Worm (Caenorhabditis elegans) whole organism, L1 larva: ENCODE measurements around the gene W02G9.3.

ENCODE experiments used
- C04F5.9 ChIP-seq: sonication (generic microtip); optimal IDR thresholded peaks from 2 replicates; lab custom pipeline; 2016; ENCODE audit warnings: missing genetic modification characterization, missing compliant biosample characterization
- C34B4.2 ChIP-seq: sonication (generic microtip); optimal IDR thresholded peaks from 2 replicates; lab custom pipeline; 2017; ENCODE audit warnings: mild to moderate bottlenecking, missing genetic modification characterization, missing compliant biosample characterization
- Y116A8C.19 ChIP-seq: sonication (generic microtip); optimal IDR thresholded peaks from 2 replicates; lab custom pipeline; 2016; ENCODE audit warnings: missing compliant biosample characterization, missing genetic modification characterization, borderline replicate concordance
- aha-1 ChIP-seq: fragments of 150-350 bp; optimal IDR thresholded peaks from 2 replicates; lab custom pipeline; 2014; ENCODE audit warnings: missing biosample characterization, missing genetic modification characterization
- alr-1 ChIP-seq: fragments of 200-800 bp; sonication (Bioruptor generic); optimal IDR thresholded peaks from 2 replicates; lab custom pipeline; 2018; ENCODE audit warnings: borderline replicate concordance, mild to moderate bottlenecking, missing genetic modification characterization, missing compliant biosample characterization
- aly-2 ChIP-seq: fragments of 150-350 bp; optimal IDR thresholded peaks from 2 replicates; lab custom pipeline; 2014; ENCODE audit warnings: missing biosample characterization, missing genetic modification characterization
- ama-1 ChIP-seq: fragments of 150-350 bp; optimal IDR thresholded peaks from 2 replicates; lab custom pipeline; 2014
- blmp-1 ChIP-seq: fragments of 150-350 bp; optimal IDR thresholded peaks from 2 replicates; lab custom pipeline; 2014; ENCODE audit warnings: missing biosample characterization, missing genetic modification characterization
- ceh-90 ChIP-seq: sonication (generic microtip); optimal IDR thresholded peaks from 2 replicates; lab custom pipeline; 2016; ENCODE audit warnings: missing genetic modification characterization, missing compliant biosample characterization
- ces-1 ChIP-seq: fragments of 150-350 bp; optimal IDR thresholded peaks from 2 replicates; lab custom pipeline; 2014; ENCODE audit warnings: missing biosample characterization, missing genetic modification reagents, missing genetic modification characterization
- dsc-1 ChIP-seq: sonication (generic microtip); optimal IDR thresholded peaks from 2 replicates; lab custom pipeline; 2016; ENCODE audit warnings: mild to moderate bottlenecking, missing genetic modification characterization, missing compliant biosample characterization
- efl-1 ChIP-seq, 4 experiments: fragments of 150-350 bp; optimal IDR thresholded peaks in 3 of 4; peaks in 1 of 4; 1 replicate in 1 of 4; 2 replicates in 3 of 4; lab custom pipeline; 2014; ENCODE audit warnings: missing biosample characterization in 2 of 4, missing genetic modification characterization in 2 of 4, missing genetic modification reagents in 2 of 4
- efl-3 ChIP-seq: fragments of 200-800 bp; sonication (Bioruptor generic); optimal IDR thresholded peaks from 2 replicates; lab custom pipeline; 2018; ENCODE audit warnings: mild to moderate bottlenecking, missing genetic modification characterization, missing compliant biosample characterization
- egl-13 ChIP-seq: sonication (generic microtip); optimal IDR thresholded peaks from 2 replicates; lab custom pipeline; 2016; ENCODE audit warnings: missing genotype, missing genetic modification reagents, missing genetic modification characterization, missing compliant biosample characterization
- egl-27 ChIP-seq, 2 experiments: fragments of 150-350 bp in 1 of 2; sonication (generic microtip); optimal IDR thresholded peaks; 3 replicates each; lab custom pipeline; 2017 to 2018; ENCODE audit warnings: missing biosample characterization in 2 of 2, missing genetic modification characterization in 2 of 2, missing genetic modification reagents in 2 of 2
- elt-2 ChIP-seq: sonication (generic microtip); optimal IDR thresholded peaks from 2 replicates; lab custom pipeline; 2016; ENCODE audit warnings: missing genetic modification characterization, mild to moderate bottlenecking, inconsistent platforms, missing compliant biosample characterization, missing genetic modification reagents
- elt-3 ChIP-seq, 6 experiments: fragments of 150-350 bp in 1 of 6; sonication (generic microtip); optimal IDR thresholded peaks; 2 replicates each; lab custom pipeline; 2017 to 2018; ENCODE audit warnings: missing biosample characterization in 6 of 6, missing genetic modification characterization in 6 of 6, inconsistent platforms in 1 of 6
- fkh-4 ChIP-seq: sonication (generic microtip); optimal IDR thresholded peaks from 2 replicates; lab custom pipeline; 2016; ENCODE audit warnings: missing compliant biosample characterization, missing genetic modification characterization, borderline replicate concordance
- fos-1 ChIP-seq: fragments of 150-350 bp; optimal IDR thresholded peaks from 2 replicates; lab custom pipeline; 2014; ENCODE audit warnings: missing biosample characterization, missing genetic modification characterization
- hlh-17 ChIP-seq: fragments of 200-800 bp; sonication (Bioruptor generic); optimal IDR thresholded peaks from 2 replicates; lab custom pipeline; 2018; ENCODE audit warnings: missing genetic modification characterization, mild to moderate bottlenecking, missing compliant biosample characterization, moderate library complexity, borderline replicate concordance
- hlh-4 ChIP-seq: sonication (generic microtip); optimal IDR thresholded peaks from 2 replicates; lab custom pipeline; 2016; ENCODE audit warnings: mild to moderate bottlenecking, missing genetic modification characterization, missing compliant biosample characterization
- irx-1 ChIP-seq: sonication (generic microtip); optimal IDR thresholded peaks from 2 replicates; lab custom pipeline; 2016; ENCODE audit warnings: missing genetic modification characterization, missing compliant biosample characterization
- lin-14 ChIP-seq: fragments of 200-800 bp; sonication (Bioruptor generic); optimal IDR thresholded peaks from 2 replicates; lab custom pipeline; 2018; ENCODE audit warnings: mild to moderate bottlenecking, missing genetic modification characterization, moderate library complexity, missing compliant biosample characterization
- lin-15B ChIP-seq: fragments of 150-350 bp; sonication (generic microtip); optimal IDR thresholded peaks from 3 replicates; lab custom pipeline; 2014; ENCODE audit warnings: missing biosample characterization, missing genetic modification characterization
- lin-35 ChIP-seq, 2 experiments: fragments of 150-350 bp; optimal IDR thresholded peaks; 2 replicates each; lab custom pipeline; 2014; ENCODE audit warnings: missing biosample characterization in 2 of 2, missing genetic modification characterization in 2 of 2, missing genetic modification reagents in 2 of 2
- lin-39 ChIP-seq: fragments of 150-350 bp; optimal IDR thresholded peaks from 2 replicates; lab custom pipeline; 2014; ENCODE audit warnings: missing biosample characterization, missing genetic modification reagents, missing genetic modification characterization
- lsy-2 ChIP-seq, 2 experiments: fragments of 150-350 bp; optimal IDR thresholded peaks; 2 replicates each; lab custom pipeline; 2014; ENCODE audit warnings: missing biosample characterization in 2 of 2, missing genetic modification characterization in 2 of 2
- mab-9 ChIP-seq: fragments of 200-800 bp; sonication (Bioruptor generic); IDR thresholded peaks from 2 replicates; pipeline ENCODE4 v1.3.6; 2022; ENCODE audit warnings: missing genetic modification reagents, missing genetic modification characterization, missing compliant biosample characterization
- mdl-1 ChIP-seq, 2 experiments: fragments of 150-350 bp; optimal IDR thresholded peaks; 2 replicates each; lab custom pipeline; 2014 to 2017; ENCODE audit warnings: missing biosample characterization in 2 of 2, missing genetic modification characterization in 2 of 2, inconsistent platforms in 1 of 2
- mef-2 ChIP-seq: fragments of 150-350 bp; optimal IDR thresholded peaks from 2 replicates; lab custom pipeline; 2014; ENCODE audit warnings: missing biosample characterization, missing genetic modification characterization
- mep-1 ChIP-seq: fragments of 150-350 bp; optimal IDR thresholded peaks from 2 replicates; lab custom pipeline; 2014; ENCODE audit warnings: missing biosample characterization, missing genetic modification characterization
- nhr-12 ChIP-seq: sonication (generic microtip); optimal IDR thresholded peaks from 2 replicates; lab custom pipeline; 2017; ENCODE audit warnings: missing biosample characterization, missing genetic modification characterization
- nhr-19 ChIP-seq: fragments of 200-800 bp; sonication (Bioruptor generic); conservative IDR thresholded peaks from 2 replicates; pipeline ENCODE4 v1.3.6; 2022; ENCODE audit warnings: missing genetic modification characterization, missing compliant biosample characterization
- nhr-28 ChIP-seq: fragments of 150-350 bp; optimal IDR thresholded peaks from 2 replicates; lab custom pipeline; 2014; ENCODE audit warnings: missing biosample characterization, missing genetic modification characterization
- nhr-47 ChIP-seq: sonication (generic microtip); optimal IDR thresholded peaks from 2 replicates; lab custom pipeline; 2016; ENCODE audit warnings: mild to moderate bottlenecking, missing genetic modification characterization, moderate library complexity, missing compliant biosample characterization
- nhr-71 ChIP-seq: sonication (generic microtip); optimal IDR thresholded peaks from 2 replicates; lab custom pipeline; 2016; ENCODE audit warnings: mild to moderate bottlenecking, missing genetic modification characterization, moderate library complexity, missing compliant biosample characterization
- nhr-76 ChIP-seq: sonication (generic microtip); optimal IDR thresholded peaks from 2 replicates; lab custom pipeline; 2017; ENCODE audit warnings: missing biosample characterization, missing genetic modification characterization
- nhr-84 ChIP-seq: sonication (generic microtip); optimal IDR thresholded peaks from 2 replicates; lab custom pipeline; 2017; ENCODE audit warnings: missing biosample characterization, missing genetic modification characterization
- nhr-85 ChIP-seq: sonication (generic microtip); peaks from one replicate; lab custom pipeline; 2016; ENCODE audit warnings: missing genetic modification characterization, inconsistent platforms, missing compliant biosample characterization
- nhr-90 ChIP-seq: sonication (generic microtip); optimal IDR thresholded peaks from 2 replicates; lab custom pipeline; 2016; ENCODE audit warnings: mild to moderate bottlenecking, missing genetic modification characterization, missing compliant biosample characterization; ENCODE audit not compliant: poor library complexity
- pag-3 ChIP-seq: sonication (generic microtip); optimal IDR thresholded peaks from 2 replicates; lab custom pipeline; 2017; ENCODE audit warnings: missing genetic modification characterization, mild to moderate bottlenecking, missing compliant biosample characterization, antibody characterized with exemption, borderline replicate concordance; ENCODE audit not compliant: insufficient read depth
- pqm-1 ChIP-seq: sonication (generic microtip); optimal IDR thresholded peaks from 3 replicates; lab custom pipeline; 2017; ENCODE audit warnings: missing biosample characterization, missing genetic modification characterization
- skn-1 ChIP-seq: fragments of 150-350 bp; optimal IDR thresholded peaks from 2 replicates; lab custom pipeline; 2014; ENCODE audit warnings: missing biosample characterization, missing genetic modification characterization
- sox-4 ChIP-seq: sonication (generic microtip); optimal IDR thresholded peaks from 2 replicates; lab custom pipeline; 2016; ENCODE audit warnings: missing genetic modification characterization, missing compliant biosample characterization
- sptf-1 ChIP-seq: fragments of 150-350 bp; optimal IDR thresholded peaks from 2 replicates; lab custom pipeline; 2014; ENCODE audit warnings: missing biosample characterization, missing genetic modification characterization
- tbx-2 ChIP-seq: sonication (generic microtip); optimal IDR thresholded peaks from 2 replicates; lab custom pipeline; 2016; ENCODE audit warnings: missing genetic modification characterization, missing compliant biosample characterization
- unc-130 ChIP-seq: fragments of 150-350 bp; optimal IDR thresholded peaks from 2 replicates; lab custom pipeline; 2017; ENCODE audit warnings: missing biosample characterization, missing genetic modification characterization, inconsistent platforms
- unc-62 ChIP-seq: fragments of 150-350 bp; optimal IDR thresholded peaks from 2 replicates; lab custom pipeline; 2014; ENCODE audit warnings: missing biosample characterization, missing genetic modification reagents, missing genetic modification characterization
- unc-86 ChIP-seq: sonication (generic microtip); optimal IDR thresholded peaks from 2 replicates; lab custom pipeline; 2016; ENCODE audit warnings: missing genetic modification characterization, missing compliant biosample characterization
- xbp-1 ChIP-seq: sonication (generic microtip); optimal IDR thresholded peaks from 2 replicates; lab custom pipeline; 2016; ENCODE audit warnings: missing genetic modification characterization, missing compliant biosample characterization
- zag-1 ChIP-seq: fragments of 150-350 bp; optimal IDR thresholded peaks from 2 replicates; lab custom pipeline; 2014; ENCODE audit warnings: missing biosample characterization, missing genetic modification characterization
- zip-4 ChIP-seq: fragments of 200-800 bp; sonication (Bioruptor generic); optimal IDR thresholded peaks from 2 replicates; lab custom pipeline; 2018; ENCODE audit warnings: mild to moderate bottlenecking, missing genetic modification characterization, moderate library complexity, missing compliant biosample characterization
- ztf-4 ChIP-seq: fragments of 150-350 bp; optimal IDR thresholded peaks from 2 replicates; lab custom pipeline; 2014; ENCODE audit warnings: missing biosample characterization, missing genetic modification characterization

Gene W02G9.3

ce11 chrV:2672603-2673002 lies at the start of gene W02G9.3:
W02G9.3 (plus strand) TSS chrV:2672986.
- TF ChIP-seq efl-1 (optimal IDR thresholded peaks at IDR 0.05; lab: Kevin White, UChicago) (peak; percentile 86 to 94), efl-1 (GFP tag; optimal IDR thresholded peaks at IDR 0.05 in 1 of 2; lab: Kevin White, UChicago) (peak; percentile 90 to 99), hlh-4 (tag; lab: Kevin White, UChicago) (no peak), irx-1 (tag; lab: Kevin White, UChicago) (peak; percentile 69), C34B4.2 (tag; lab: Kevin White, UChicago) (no peak), nhr-71 (peak; percentile 92), C04F5.9 (tag; lab: Kevin White, UChicago) (no peak), pag-3 (tag; lab: Kevin White, UChicago) (no peak), mef-2 (tag; lab: Kevin White, UChicago) (no peak), aly-2 (tag; lab: Kevin White, UChicago) (peak; percentile 63), nhr-12 (tag; lab: Kevin White, UChicago) (no peak), lin-35 (GFP tag; optimal IDR thresholded peaks at IDR 0.05; lab: Kevin White, UChicago) (peak; percentile 87 to 95), ces-1 (GFP tag; lab: Kevin White, UChicago) (no peak), aha-1 (tag; lab: Kevin White, UChicago) (no peak), ama-1 (lab: Kevin White, UChicago) (peak; percentile 43), lsy-2 (tag; optimal IDR thresholded peaks at IDR 0.05; lab: Kevin White, UChicago) (peak; percentile 87 to 91), nhr-28 (tag; lab: Kevin White, UChicago) (no peak), fkh-4 (tag; lab: Kevin White, UChicago) (peak; percentile 31), unc-86 (tag; lab: Kevin White, UChicago) (peak; percentile 66), fos-1 (tag; lab: Kevin White, UChicago) (peak; percentile 68), nhr-84 (tag; lab: Kevin White, UChicago) (no peak), egl-27 (tag; optimal IDR thresholded peaks at IDR 0.05; lab: Kevin White, UChicago) (no peak), alr-1 (tag; lab: Kevin White, UChicago) (no peak), unc-62 (GFP tag; lab: Kevin White, UChicago) (no peak), mab-9 (GFP tag; lab: Robert Waterston, UW) (no peak), nhr-47 (tag; lab: Kevin White, UChicago) (peak; percentile 85), ztf-4 (tag; lab: Kevin White, UChicago) (peak; percentile 40), nhr-85 (tag; lab: Kevin White, UChicago) (peak; percentile 89), sox-4 (tag; lab: Kevin White, UChicago) (peak; percentile 56), lin-39 (tag; lab: Kevin White, UChicago) (peak; percentile 80), nhr-90 (peak; percentile 78), nhr-19 (GFP tag; lab: Robert Waterston, UW) (peak; percentile 60), skn-1 (peak; percentile 88), elt-2 (tag; lab: Kevin White, UChicago) (peak; percentile 18), unc-130 (tag; lab: Kevin White, UChicago) (peak; percentile 74), Y116A8C.19 (no peak), dsc-1 (peak; percentile 88), zag-1 (tag; lab: Kevin White, UChicago) (no peak), sptf-1 (tag; lab: Kevin White, UChicago) (no peak), blmp-1 (tag; lab: Kevin White, UChicago) (peak; percentile 80), mep-1 (peak; percentile 89), lin-14 (GFP tag; lab: Kevin White, UChicago) (peak; percentile 85), nhr-76 (tag; lab: Kevin White, UChicago) (no peak), mdl-1 (tag; optimal IDR thresholded peaks at IDR 0.05; lab: Kevin White, UChicago) (peak in 1 of 2 experiments; percentile 61), zip-4 (GFP tag; lab: Kevin White, UChicago) (no peak), lin-15B (tag; lab: Kevin White, UChicago) (peak; percentile 78), egl-13 (tag; lab: Kevin White, UChicago) (peak; percentile 17), ceh-90 (peak; percentile 35), hlh-17 (GFP tag; lab: Kevin White, UChicago) (no peak), elt-3 (tag; optimal IDR thresholded peaks at IDR 0.05; lab: Kevin White, UChicago) (peak in 1 of 6 experiments; percentile 66), efl-3 (GFP tag; lab: Kevin White, UChicago) (no peak), tbx-2 (peak; percentile 78), xbp-1 (tag; lab: Kevin White, UChicago) (peak; percentile 78), pqm-1 (tag; lab: Kevin White, UChicago) (no peak)
